Worm (Caenorhabditis elegans) whole organism, young adult: ENCODE results near the gene F47B8.14.

Source experiments
- attf-6 ChIP-seq: fragments of 200-800 bp; sonication (Bioruptor generic); IDR thresholded peaks from 2 replicates; pipeline ENCODE4 v1.3.6; 2022; ENCODE audit warnings: missing genetic modification reagents, missing genetic modification characterization, missing compliant biosample characterization
- ccch-3 ChIP-seq: fragments of 200-800 bp; sonication (Bioruptor generic); optimal IDR thresholded peaks from 2 replicates; lab custom pipeline; 2018; ENCODE audit warnings: mild to moderate bottlenecking, missing genetic modification characterization, missing compliant biosample characterization
- die-1 ChIP-seq: sonication (generic microtip); optimal IDR thresholded peaks from 2 replicates; lab custom pipeline; 2016; ENCODE audit warnings: missing genotype, mild to moderate bottlenecking, missing genetic modification characterization, missing compliant biosample characterization
- nfya-1 ChIP-seq: sonication (generic microtip); optimal IDR thresholded peaks from 2 replicates; lab custom pipeline; 2017; ENCODE audit warnings: antibody characterized with exemption, missing compliant biosample characterization, missing genetic modification characterization, borderline replicate concordance; ENCODE audit not compliant: insufficient read depth
- nhr-80 ChIP-seq: sonication (generic microtip); optimal IDR thresholded peaks from 2 replicates; lab custom pipeline; 2016; ENCODE audit warnings: missing genetic modification characterization, missing compliant biosample characterization
- pha-4 ChIP-seq: fragments of 150-350 bp; sonication (generic microtip); optimal IDR thresholded peaks from 2 replicates; lab custom pipeline; 2014; ENCODE audit warnings: missing biosample characterization, missing genetic modification reagents, missing genetic modification characterization
- snpc-4 ChIP-seq, 5 experiments: fragments of 150-350 bp in 1 of 5; sonication (generic microtip) in 4 of 5; optimal IDR thresholded peaks; 2 replicates each; lab custom pipeline; 2014 to 2018; ENCODE audit warnings: missing genetic modification characterization in 5 of 5, missing biosample characterization in 3 of 5, antibody characterized with exemption in 2 of 5, mild to moderate bottlenecking in 2 of 5, missing compliant biosample characterization in 2 of 5, missing genotype in 2 of 5, moderate library complexity in 2 of 5, missing genetic modification reagents in 1 of 5
- unc-62 ChIP-seq: fragments of 150-350 bp; optimal IDR thresholded peaks from 2 replicates; lab custom pipeline; 2014; ENCODE audit warnings: missing biosample characterization, missing genetic modification reagents, missing genetic modification characterization

ce11 chrV:14361973-14362372 lies 41.6 kb downstream of the F47B8.14 start:
- TF ChIP-seq ccch-3, result no peak
- no peak for TF ChIP-seq nhr-80
- no peak for TF ChIP-seq die-1 (tag; lab: Kevin White, UChicago)
- no peak for TF ChIP-seq pha-4 (tag; lab: Kevin White, UChicago)
- no peak for TF ChIP-seq unc-62 (GFP tag; lab: Kevin White, UChicago)
- TF ChIP-seq nfya-1 (tag; lab: Kevin White, UChicago), result no peak
- no peak for TF ChIP-seq snpc-4 (GFP tag; optimal IDR thresholded peaks at IDR 0.05; lab: Kevin White, UChicago)
- TF ChIP-seq snpc-4 (tag; optimal IDR thresholded peaks at IDR 0.05; lab: Kevin White, UChicago), result peak in 3 of 4 experiments; percentile 49 to 94 (median 89)
- TF ChIP-seq attf-6 (GFP tag; lab: Robert Waterston, UW), result no peak
